Worm (Caenorhabditis elegans): ENCODE data around the gene C35D10.6.

C35D10.6 gene

ce11 chrIII:4899728-4900127 is 40.6 kb downstream of the C35D10.6 start (continued):
- TF ChIP-seq nhr-11 (tag; optimal IDR thresholded peaks at IDR 0.05) (peak; percentile 99), mxl-3 (GFP tag; optimal IDR thresholded peaks at IDR 0.05) (peak; percentile 99), set-16 (GFP tag; IDR thresholded peaks at IDR 0.05) (peak; percentile 96), hlh-11 (tag; optimal IDR thresholded peaks at IDR 0.05) (peak; percentile 100), ceh-44 (GFP tag; IDR thresholded peaks at IDR 0.05) (peak; percentile 58; the same call in 1 of the 2 replicates), pqm-1 (tag; optimal IDR thresholded peaks at IDR 0.05) (peak; percentile 31), arid-1 (GFP tag; conservative IDR thresholded peaks at IDR 0.05) (peak; percentile 95), aly-2 (tag; optimal IDR thresholded peaks at IDR 0.05) (no peak), lin-15B (tag; optimal IDR thresholded peaks at IDR 0.05) (peak; percentile 71), dmd-9 (GFP tag; IDR thresholded peaks at IDR 0.05) (peak; percentile 96), lin-38 (GFP tag; IDR thresholded peaks at IDR 0.05) (peak; percentile 94), hmg-1.1 (GFP tag; IDR thresholded peaks at IDR 0.05) (peak; percentile 98), ceh-28 (tag; optimal IDR thresholded peaks at IDR 0.05) (peak; percentile 36), F26F4.8 (GFP tag; conservative IDR thresholded peaks at IDR 0.05) (peak; percentile 75), daf-16 (GFP tag; optimal IDR thresholded peaks at IDR 0.05) (peak; percentile 78 to 97), daf-16 (tag; optimal IDR thresholded peaks at IDR 0.05) (peak; percentile 65), D1046.2 (GFP tag; IDR thresholded peaks at IDR 0.05) (peak; percentile 93), dpl-1 (GFP tag; optimal IDR thresholded peaks at IDR 0.05) (peak; percentile 93), F37D6.2 (tag; optimal IDR thresholded peaks at IDR 0.05) (peak; percentile 97), ceh-62 (tag; optimal IDR thresholded peaks at IDR 0.05) (no peak), unc-130 (GFP tag; optimal IDR thresholded peaks at IDR 0.05) (peak; percentile 79), ctbp-1 (GFP tag; IDR thresholded peaks at IDR 0.05) (peak; percentile 99), nhr-111 (GFP tag; optimal IDR thresholded peaks at IDR 0.05) (peak; percentile 57), lim-7 (GFP tag; IDR thresholded peaks at IDR 0.05) (peak; percentile 73), Y75B8A.6 (GFP tag; IDR thresholded peaks at IDR 0.05) (peak; percentile 95), T26A8.4 (GFP tag; IDR thresholded peaks at IDR 0.05) (peak; percentile 98), lin-29 (GFP tag; IDR thresholded peaks at IDR 0.05) (peak; percentile 94), vab-7 (GFP tag; IDR thresholded peaks at IDR 0.05) (peak; percentile 97), zfp-3 (GFP tag; conservative IDR thresholded peaks at IDR 0.05) (peak; percentile 96), mdl-1 (tag; optimal IDR thresholded peaks at IDR 0.05) (peak; percentile 79 to 99), skn-1 (tag; optimal IDR thresholded peaks at IDR 0.05) (peak; percentile 64), fos-1 (tag; optimal IDR thresholded peaks at IDR 0.05) (no peak), Y105C5A.15 (GFP tag; IDR thresholded peaks at IDR 0.05) (no peak), nhr-42 (GFP tag; IDR thresholded peaks at IDR 0.05) (peak; percentile 96), rbr-2 (tag; optimal IDR thresholded peaks at IDR 0.05) (peak; percentile 99), lin-1 (GFP tag; IDR thresholded peaks at IDR 0.05) (peak; percentile 99), R02D3.7 (tag; optimal IDR thresholded peaks at IDR 0.05) (no peak), nhr-48 (tag; optimal IDR thresholded peaks at IDR 0.05) (peak; percentile 98), pha-4 (GFP tag; IDR thresholded peaks at IDR 0.05) (peak; percentile 98), pha-4 (tag; optimal IDR thresholded peaks at IDR 0.05) (peak; percentile 55), jun-1 (tag; optimal IDR thresholded peaks at IDR 0.05) (peak; percentile 96), attf-4 (tag; optimal IDR thresholded peaks at IDR 0.05) (no peak), ztf-7 (tag; optimal IDR thresholded peaks at IDR 0.05) (peak; percentile 74), Y48G9A.11 (GFP tag; IDR thresholded peaks at IDR 0.05) (peak; percentile 81), ces-1 (GFP tag; optimal IDR thresholded peaks at IDR 0.05) (peak; percentile 70), T20F7.1 (GFP tag; optimal IDR thresholded peaks at IDR 0.05) (peak; percentile 95), dve-1 (tag; optimal IDR thresholded peaks at IDR 0.05; ENCODE audit: insufficient read depth) (peak; percentile 100), tra-1 (GFP tag; IDR thresholded peaks at IDR 0.05) (peak; percentile 99), egl-43 (GFP tag; IDR thresholded peaks at IDR 0.05) (peak; percentile 98), tag-97 (GFP tag; IDR thresholded peaks at IDR 0.05) (no peak), hif-1 (tag; optimal IDR thresholded peaks at IDR 0.05) (peak; percentile 94 to 97), saeg-2 (GFP tag; IDR thresholded peaks at IDR 0.05) (peak; percentile 100)

Measured in whole organism, L4 larva.